Worm (Caenorhabditis elegans) whole organism, L4 larva: ENCODE data around the gene dop-2.

Experiments used
- mdl-1 ChIP-seq, 2 experiments: fragments of 150-350 bp in 1 of 2; sonication (generic microtip) in 1 of 2; optimal IDR thresholded peaks; 2 replicates each; lab custom pipeline; 2014 to 2017; ENCODE audit warnings: missing biosample characterization in 2 of 2, missing genetic modification characterization in 2 of 2
- pha-4 ChIP-seq, 2 experiments: fragments of 150-350 bp in 1 of 2; fragments of 200-800 bp in 1 of 2; sonication (Bioruptor generic) in 1 of 2; IDR thresholded peaks in 1 of 2; optimal IDR thresholded peaks in 1 of 2; 2 replicates each; pipeline versions ENCODE4 v1.3.6 to Lab custom; 2014 to 2022; ENCODE audit warnings: missing genetic modification characterization in 2 of 2, missing genetic modification reagents in 2 of 2, missing biosample characterization in 1 of 2, missing compliant biosample characterization in 1 of 2
- pqm-1 ChIP-seq: sonication (generic microtip); optimal IDR thresholded peaks from 2 replicates; lab custom pipeline; 2017; ENCODE audit warnings: missing biosample characterization, missing genetic modification characterization

ce11 chrV:9621437-9621836 lies 13.1 kb downstream of the dop-2 start:
- TF ChIP-seq mdl-1 (tag; optimal IDR thresholded peaks at IDR 0.05; lab: Kevin White, UChicago), result no peak
- no peak for TF ChIP-seq pqm-1 (tag; lab: Kevin White, UChicago)
- no peak for TF ChIP-seq pha-4 (GFP tag; IDR thresholded peaks at IDR 0.05; lab: Robert Waterston, UW)
- no peak for TF ChIP-seq pha-4 (tag; optimal IDR thresholded peaks at IDR 0.05; lab: Kevin White, UChicago)
